Worm (Caenorhabditis elegans) whole organism, L1 larva: ENCODE results near the gene Y44A6D.3.

ENCODE experiments used
- nhr-237 ChIP-seq: fragments of 150-350 bp; optimal IDR thresholded peaks from 2 replicates; lab custom pipeline; 2014; ENCODE audit warnings: missing biosample characterization, missing genetic modification characterization
- nhr-76 ChIP-seq: sonication (generic microtip); optimal IDR thresholded peaks from 2 replicates; lab custom pipeline; 2017; ENCODE audit warnings: missing biosample characterization, missing genetic modification characterization

ce11 chrV:20783642-20784041, 8.6 kb downstream of the Y44A6D.3 start:
- TF ChIP-seq nhr-237, result no peak
- no peak for TF ChIP-seq nhr-76 (tag; lab: Kevin White, UChicago)
